Worm (Caenorhabditis elegans): Measurements from ENCODE around the gene Y25C1A.2.

Gene Y25C1A.2

ce11 chrII:3111147-3111546, 1.3 kb upstream of the Y25C1A.2 start, which contains the start of gene Y25C1A.13:
TSS of gene Y25C1A.13 (minus strand) at chrII:3111247.
- TF ChIP-seq tbp1 (GFP tag; optimal IDR thresholded peaks at IDR 0.05) = no peak
- peak; percentile 63 for TF ChIP-seq hmg-1.2 (GFP tag; IDR thresholded peaks at IDR 0.05)

- TF ChIP-seq zfh-2 (GFP tag; conservative IDR thresholded peaks at IDR 0.05) (peak; percentile 91), rec-8 (tag; optimal IDR thresholded peaks at IDR 0.05) (no peak), ztf-18 (tag; optimal IDR thresholded peaks at IDR 0.05) (no peak), dox-1 (GFP tag; IDR thresholded peaks at IDR 0.05) (0 out of 2 replicates have a peak, but pooled peaks have one; percentile 23), hmg-1.2 (GFP tag; IDR thresholded peaks at IDR 0.05) (peak; percentile 60), ztf-28 (GFP tag; IDR thresholded peaks at IDR 0.05) (0 out of 2 replicates have a peak, but pooled peaks have one; percentile 35), egrh-3 (GFP tag; IDR thresholded peaks at IDR 0.05) (peak; percentile 69; the same call in 1 of the 2 replicates), mcd-1 (GFP tag; IDR thresholded peaks at IDR 0.05) (peak; percentile 40; the same call in 1 of the 2 replicates), snpc-4 (GFP tag; optimal IDR thresholded peaks at IDR 0.05) (peak; percentile 81), snpc-4 (tag; optimal IDR thresholded peaks at IDR 0.05) (peak; percentile 35 to 94 (median 86)), snpc-3.4 (tag; optimal IDR thresholded peaks at IDR 0.05) (peak; percentile 32), nhr-179 (tag; optimal IDR thresholded peaks at IDR 0.05) (peak; percentile 18), snpc-1.1 (tag; optimal IDR thresholded peaks at IDR 0.05; ENCODE audit: insufficient read depth) (peak; percentile 84), Y53F4B.3 (GFP tag; IDR thresholded peaks at IDR 0.05) (no peak)
These were observed 876 bp downstream of the Y25C1A.2 start for ce11 chrII:3113289-3113688.

DNA sequence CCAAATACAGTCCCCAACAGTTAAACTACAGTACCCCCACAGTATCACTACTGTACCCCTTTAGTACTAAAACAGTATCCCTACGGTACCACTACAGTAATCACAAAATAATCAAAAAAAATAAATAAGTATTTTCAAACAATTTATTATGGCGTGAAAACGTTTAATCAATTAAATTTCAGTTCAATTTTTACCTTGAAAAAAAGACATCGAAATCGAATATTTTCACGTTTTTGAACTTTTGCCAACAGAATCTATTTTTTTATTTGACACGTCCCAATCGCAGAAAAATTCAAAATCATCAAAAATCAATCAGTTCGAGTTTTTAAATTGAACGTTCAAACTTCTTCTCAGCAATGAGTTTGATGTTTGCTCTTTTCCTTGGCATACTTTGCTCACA, 1.5 kb downstream of the Y25C1A.2 start, which contains the start of gene clec-123:
Gene clec-123, plus strand, starts transcription at position 301 of the 400 bp plus-strand sequence.
- no peak for TF ChIP-seq hmg-20 (GFP tag; IDR thresholded peaks at IDR 0.05)
- TF ChIP-seq B0019.2 (GFP tag; conservative IDR thresholded peaks at IDR 0.05) = no peak
- TF ChIP-seq rec-8 (tag; optimal IDR thresholded peaks at IDR 0.05) = no peak
- no peak for TF ChIP-seq T26A5.8 (tag; optimal IDR thresholded peaks at IDR 0.05)
- TF ChIP-seq chd-7 (tag; optimal IDR thresholded peaks at IDR 0.05) = no peak
- TF ChIP-seq let-526 (GFP tag; IDR thresholded peaks at IDR 0.05) = no peak
- no peak for TF ChIP-seq efl-1 (GFP tag; optimal IDR thresholded peaks at IDR 0.05)
- TF ChIP-seq B0261.1 (tag; optimal IDR thresholded peaks at IDR 0.05) = no peak
- no peak for TF ChIP-seq dpff-1 (tag; optimal IDR thresholded peaks at IDR 0.05)
- no peak for TF ChIP-seq lag-1 (GFP tag; IDR thresholded peaks at IDR 0.05)

ce11 chrII:3117471-3117870, 5.1 kb downstream of the Y25C1A.2 start, which contains the start of gene T10D4.7:
TSS of gene T10D4.7 (plus strand) at chrII:3117771.
- no peak for TF ChIP-seq attf-5 (GFP tag; optimal IDR thresholded peaks at IDR 0.05)
- no peak for TF ChIP-seq efl-1 (GFP tag; optimal IDR thresholded peaks at IDR 0.05)
- TF ChIP-seq hlh-12 (tag; optimal IDR thresholded peaks at IDR 0.05) = no peak
- TF ChIP-seq nhr-27 (tag; optimal IDR thresholded peaks at IDR 0.05) = no peak
- TF ChIP-seq lin-35 (GFP tag; optimal IDR thresholded peaks at IDR 0.05) = no peak
- TF ChIP-seq K11D2.4 (GFP tag; IDR thresholded peaks at IDR 0.05) = no peak
- TF ChIP-seq ets-4 (GFP tag; optimal IDR thresholded peaks at IDR 0.05) = no peak
- no peak for TF ChIP-seq ceh-27 (GFP tag; optimal IDR thresholded peaks at IDR 0.05)

ce11 chrII:3118907-3119382, 6.5 kb downstream of the Y25C1A.2 start, which contains the start of gene T10D4.6:
TSS of gene T10D4.6 (plus strand) at chrII:3119332.
- no peak for TF ChIP-seq unc-130 (GFP tag; optimal IDR thresholded peaks at IDR 0.05)
- no peak for TF ChIP-seq ztf-26 (tag; optimal IDR thresholded peaks at IDR 0.05)
- TF ChIP-seq pha-4 (tag; optimal IDR thresholded peaks at IDR 0.05) = no peak
- TF ChIP-seq hmg-1.2 (GFP tag; IDR thresholded peaks at IDR 0.05) = peak; percentile 84; the same call in 1 of the 2 replicates
- TF ChIP-seq attf-5 (GFP tag; optimal IDR thresholded peaks at IDR 0.05) = peak; percentile 83
